Fruit fly (Drosophila melanogaster) S2 (cell line): Measurements from ENCODE around the gene CG5388.

ENCODE experiments used
- CG8478 ChIP-seq: fragments of >200 bp; optimal IDR thresholded peaks from 2 replicates; lab custom pipeline; 2018
- CTCF ChIP-seq, 2 experiments: fragments of >200 bp; optimal IDR thresholded peaks; 2 replicates each; lab custom pipeline; 2018

DNA sequence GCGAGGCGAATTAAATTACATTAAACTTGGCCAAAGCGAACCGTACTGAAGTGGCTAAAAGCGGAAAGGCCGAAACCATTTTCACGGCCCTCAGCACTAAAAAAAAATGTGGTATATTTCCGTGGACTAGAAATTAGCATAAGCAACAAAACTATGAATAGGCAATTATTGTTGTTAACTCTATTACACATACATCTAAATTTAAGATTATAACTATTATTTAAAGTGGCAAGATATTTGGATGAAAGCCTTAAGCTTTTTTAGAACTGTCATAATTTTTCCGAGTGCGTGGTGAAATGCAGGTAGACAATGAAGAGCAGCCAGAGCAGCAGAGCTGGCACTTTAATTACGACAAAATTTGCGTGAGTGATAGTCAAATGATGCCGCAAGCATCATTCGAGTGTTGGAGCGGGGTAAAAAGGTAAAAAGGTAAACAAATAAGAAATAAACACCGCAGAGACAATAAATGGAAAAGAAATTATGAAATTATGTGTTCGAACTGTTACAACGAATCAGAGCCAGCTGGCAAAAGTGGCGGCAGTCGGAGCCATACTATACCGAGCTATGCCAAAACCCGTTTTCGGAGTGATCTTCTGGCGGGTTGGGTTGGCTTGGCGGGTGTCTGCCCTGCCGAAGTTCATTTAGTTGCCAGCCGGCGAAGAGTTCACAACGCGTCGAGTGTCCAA is 11.3 kb downstream of the CG5388 start, which contains the start of gene CG7080:
- TF ChIP-seq CTCF (optimal IDR thresholded peaks at IDR 0.05; lab: Kevin White, UChicago) (no peak), CG8478 (lab: Kevin White, UChicago) (no peak)
